Fruit fly (Drosophila melanogaster) whole organism, embryonic: ENCODE measurements around the gene Tpr2.

Experiments
- Bdp1 ChIP-seq: fragments of 200-800 bp; sonication (Bioruptor generic); optimal IDR thresholded peaks from 3 replicates; lab custom pipeline; 2016; ENCODE audit warnings: missing biosample characterization, missing genetic modification characterization
- C15 ChIP-seq: fragments of 200-800 bp; sonication (Bioruptor generic); IDR thresholded peaks from 3 replicates; pipeline ENCODE4 v1.3.6; 2022; ENCODE audit warnings: missing biosample characterization, missing genetic modification characterization
- CG10366 ChIP-seq: fragments of 200-800 bp; sonication (Bioruptor generic); IDR thresholded peaks from 2 replicates; pipeline ENCODE4 v1.3.6; 2022; ENCODE audit warnings: missing biosample characterization, missing genetic modification characterization
- CG10959 ChIP-seq: fragments of 200-800 bp; sonication (Bioruptor generic); IDR thresholded peaks from 2 replicates; pipeline ENCODE4 v1.3.6; 2022; ENCODE audit warnings: missing biosample characterization, missing genetic modification characterization
- CG12744 ChIP-seq: fragments of 200-800 bp; sonication (Bioruptor generic); optimal IDR thresholded peaks from 2 replicates; lab custom pipeline; 2016; ENCODE audit warnings: missing biosample characterization, missing genetic modification characterization
- CG18011 ChIP-seq: fragments of 200-800 bp; sonication (Bioruptor generic); optimal IDR thresholded peaks from 2 replicates; lab custom pipeline; 2017; ENCODE audit warnings: missing biosample characterization, missing genetic modification characterization, mild to moderate bottlenecking, moderate library complexity, missing genotype
- CG30020 ChIP-seq: fragments of 200-800 bp; optimal IDR thresholded peaks from 2 replicates; lab custom pipeline; 2019; ENCODE audit warnings: missing biosample characterization, mild to moderate bottlenecking, missing genetic modification characterization, moderate library complexity
- CG32532 ChIP-seq: fragments of 200-800 bp; sonication (Bioruptor generic); IDR thresholded peaks from 2 replicates; pipeline ENCODE4 v1.3.6; 2022; ENCODE audit warnings: missing biosample characterization, missing genetic modification characterization
- CG3281 ChIP-seq: fragments of 200-800 bp; sonication (Bioruptor generic); optimal IDR thresholded peaks from 3 replicates; lab custom pipeline; 2017; ENCODE audit warnings: missing biosample characterization, mild to moderate bottlenecking, missing genetic modification characterization
- CG3726 ChIP-seq: fragments of 200-800 bp; sonication (Bioruptor generic); IDR thresholded peaks from 3 replicates; pipeline ENCODE4, ENCODE4 v1.3.6; 2022; ENCODE audit warnings: missing biosample characterization, missing genetic modification characterization
- CG3838 ChIP-seq: fragments of 200-800 bp; sonication (Bioruptor generic); optimal IDR thresholded peaks from 3 replicates; lab custom pipeline; 2016; ENCODE audit warnings: missing biosample characterization, missing genetic modification characterization
- CG4328 ChIP-seq: fragments of 200-800 bp; sonication (Bioruptor generic); optimal IDR thresholded peaks from 3 replicates; lab custom pipeline; 2017; ENCODE audit warnings: missing biosample characterization, missing genetic modification reagents, missing genetic modification characterization
- CG4424 ChIP-seq: fragments of 200-800 bp; sonication (Bioruptor generic); optimal IDR thresholded peaks from 3 replicates; lab custom pipeline; 2016; ENCODE audit warnings: missing biosample characterization, missing genetic modification characterization
- CG4854 ChIP-seq: fragments of 200-800 bp; sonication (Bioruptor generic); optimal IDR thresholded peaks from 2 replicates; lab custom pipeline; 2016; ENCODE audit warnings: missing biosample characterization, missing genetic modification characterization, inconsistent platforms
- CG8924 ChIP-seq: fragments of 200-800 bp; optimal IDR thresholded peaks from 3 replicates; lab custom pipeline; 2019; ENCODE audit warnings: missing biosample characterization, mild to moderate bottlenecking, missing genetic modification characterization, moderate library complexity
- CG9876 ChIP-seq: fragments of 200-800 bp; sonication (Bioruptor generic); optimal IDR thresholded peaks from 2 replicates; lab custom pipeline; 2016; ENCODE audit warnings: missing biosample characterization, missing genetic modification characterization
- CHES-1-like ChIP-seq: fragments of 200-800 bp; sonication (Bioruptor generic); optimal IDR thresholded peaks from 2 replicates; lab custom pipeline; 2016; ENCODE audit warnings: missing biosample characterization, missing genetic modification characterization
- CoRest ChIP-seq: fragments of 200-800 bp; sonication (Bioruptor generic); optimal IDR thresholded peaks from 3 replicates; lab custom pipeline; 2018; ENCODE audit warnings: missing biosample characterization, mild to moderate bottlenecking, missing genetic modification characterization, moderate library complexity
- Dll ChIP-seq: fragments of 200-800 bp; sonication (Bioruptor generic); IDR thresholded peaks from 4 replicates; pipeline ENCODE4 v1.3.6; 2022; ENCODE audit warnings: missing biosample characterization, missing genetic modification characterization; ENCODE audit not compliant: partially characterized antibody
- H15 ChIP-seq: fragments of 200-800 bp; sonication (Bioruptor generic); IDR thresholded peaks from 3 replicates; pipeline ENCODE4 v1.3.6; 2022; ENCODE audit warnings: missing biosample characterization, missing genetic modification characterization
- H2.0 ChIP-seq: fragments of 200-800 bp; sonication (Bioruptor generic); IDR thresholded peaks from 2 replicates; pipeline ENCODE4 v1.3.6; 2022; ENCODE audit warnings: missing biosample characterization, missing genetic modification characterization
- Hmx ChIP-seq: fragments of 200-800 bp; sonication (Bioruptor generic); optimal IDR thresholded peaks from 2 replicates; lab custom pipeline; 2016; ENCODE audit warnings: missing biosample characterization, missing genetic modification characterization
- Kr ChIP-seq: fragments of 200-800 bp; sonication (Bioruptor generic); optimal IDR thresholded peaks from 2 replicates; lab custom pipeline; 2017; ENCODE audit warnings: missing biosample characterization, mild to moderate bottlenecking, missing genetic modification characterization
- Myb ChIP-seq: fragments of 200-800 bp; sonication (Bioruptor generic); optimal IDR thresholded peaks from 2 replicates; lab custom pipeline; 2016; ENCODE audit warnings: missing biosample characterization, missing genetic modification characterization
- NC2α ChIP-seq: fragments of 200-800 bp; sonication (Bioruptor generic); optimal IDR thresholded peaks from 2 replicates; lab custom pipeline; 2016; ENCODE audit warnings: missing biosample characterization, missing genetic modification characterization
- Oli ChIP-seq: fragments of 200-800 bp; sonication (Bioruptor generic); optimal IDR thresholded peaks from 2 replicates; lab custom pipeline; 2018; ENCODE audit warnings: missing biosample characterization, mild to moderate bottlenecking, missing genetic modification characterization, moderate library complexity
- Opbp ChIP-seq: fragments of 200-800 bp; sonication (Bioruptor generic); IDR thresholded peaks from 3 replicates; pipeline ENCODE4 v1.3.6; 2022; ENCODE audit warnings: missing biosample characterization, missing genetic modification characterization; ENCODE audit not compliant: partially characterized antibody
- Optix ChIP-seq: fragments of 200-800 bp; sonication (Bioruptor generic); IDR thresholded peaks from 3 replicates; pipeline ENCODE4 v1.3.6; 2022; ENCODE audit warnings: missing biosample characterization, missing genetic modification characterization
- Sox102F ChIP-seq: fragments of 200-800 bp; sonication (Bioruptor generic); optimal IDR thresholded peaks from 2 replicates; lab custom pipeline; 2018; ENCODE audit warnings: missing biosample characterization, mild to moderate bottlenecking, missing genetic modification characterization, moderate library complexity
- bbx ChIP-seq: fragments of 200-800 bp; sonication (Bioruptor generic); IDR thresholded peaks from 2 replicates; pipeline ENCODE4 v1.3.6; 2022; ENCODE audit warnings: missing biosample characterization, missing genetic modification characterization; ENCODE audit not compliant: partially characterized antibody
- bsh ChIP-seq, 2 experiments: fragments of 200-800 bp; sonication (Bioruptor generic); optimal IDR thresholded peaks; 2 replicates each; lab custom pipeline; 2017 to 2018; ENCODE audit warnings: mild to moderate bottlenecking in 2 of 2, missing biosample characterization in 2 of 2, missing genetic modification characterization in 2 of 2, moderate library complexity in 1 of 2
- cg ChIP-seq: fragments of 200-800 bp; sonication (Bioruptor generic); optimal IDR thresholded peaks from 3 replicates; lab custom pipeline; 2019; ENCODE audit warnings: missing biosample characterization, mild to moderate bottlenecking, missing genetic modification characterization, moderate library complexity
- dysf ChIP-seq: fragments of 200-800 bp; sonication (Bioruptor generic); IDR thresholded peaks from 3 replicates; pipeline ENCODE4 v1.3.6; 2022; ENCODE audit warnings: missing biosample characterization, missing genetic modification characterization
- en ChIP-seq: fragments of 200-800 bp; sonication (Bioruptor generic); optimal IDR thresholded peaks from 2 replicates; lab custom pipeline; 2016; ENCODE audit warnings: missing biosample characterization, missing genetic modification characterization
- gce ChIP-seq: fragments of 200-800 bp; sonication (Bioruptor generic); IDR thresholded peaks from 3 replicates; pipeline ENCODE4 v1.3.6; 2022; ENCODE audit warnings: missing biosample characterization, missing genetic modification characterization
- hth ChIP-seq: fragments of >200 bp; optimal IDR thresholded peaks from 2 replicates; lab custom pipeline; 2017; ENCODE audit warnings: inconsistent platforms
- ind ChIP-seq: fragments of 200-800 bp; sonication (Bioruptor generic); optimal IDR thresholded peaks from 3 replicates; lab custom pipeline; 2016; ENCODE audit warnings: missing biosample characterization, missing genetic modification characterization
- lbe ChIP-seq: fragments of 200-800 bp; sonication (Bioruptor generic); optimal IDR thresholded peaks from 2 replicates; lab custom pipeline; 2016; ENCODE audit warnings: missing biosample characterization, mild to moderate bottlenecking, missing genetic modification characterization
- nom ChIP-seq: fragments of 200-800 bp; sonication (Bioruptor generic); optimal IDR thresholded peaks from 2 replicates; lab custom pipeline; 2017; ENCODE audit warnings: missing biosample characterization, missing genetic modification characterization, mild to moderate bottlenecking, moderate library complexity, missing genetic modification reagents
- onecut ChIP-seq: fragments of 200-800 bp; sonication (Bioruptor generic); IDR thresholded peaks from 2 replicates; pipeline ENCODE4 v1.3.6; 2022; ENCODE audit warnings: missing biosample characterization, missing genetic modification characterization
- pan ChIP-seq, 4 experiments: fragments of >200 bp in 3 of 4; fragments of 200-800 bp in 1 of 4; sonication (Bioruptor generic) in 1 of 4; optimal IDR thresholded peaks in 3 of 4; IDR thresholded peaks in 1 of 4; 2 replicates each; pipeline versions ENCODE4 v1.3.6 to Lab custom; 2017 to 2022; ENCODE audit warnings: missing biosample characterization in 2 of 4, missing genetic modification characterization in 2 of 4, mixed read lengths in 1 of 4
- pho ChIP-seq: fragments of 200-800 bp; sonication (Bioruptor generic); optimal IDR thresholded peaks from 2 replicates; lab custom pipeline; 2016; ENCODE audit warnings: missing biosample characterization, missing genetic modification characterization
- prd ChIP-seq, 3 experiments: fragments of >200 bp in 2 of 3; fragments of 200-800 bp in 1 of 3; sonication (Bioruptor generic) in 1 of 3; optimal IDR thresholded peaks in 2 of 3; IDR thresholded peaks in 1 of 3; 2 replicates in 2 of 3; 3 replicates in 1 of 3; pipeline versions ENCODE4 v1.3.6 to Lab custom; 2017 to 2022; ENCODE audit warnings: missing biosample characterization in 1 of 3, missing genetic modification characterization in 1 of 3
- schlank ChIP-seq: fragments of 200-800 bp; sonication (Bioruptor generic); optimal IDR thresholded peaks from 2 replicates; lab custom pipeline; 2018; ENCODE audit warnings: missing biosample characterization, mild to moderate bottlenecking, missing genetic modification characterization
- tll ChIP-seq, 2 experiments: fragments of 200-800 bp in 1 of 2; fragments of >200 bp in 1 of 2; sonication (Bioruptor generic) in 1 of 2; optimal IDR thresholded peaks; 2 replicates each; lab custom pipeline; 2017 to 2019; ENCODE audit warnings: missing biosample characterization in 2 of 2, missing genetic modification characterization in 2 of 2, mild to moderate bottlenecking in 1 of 2, moderate library complexity in 1 of 2
- toy ChIP-seq: fragments of 200-800 bp; sonication (Bioruptor generic); IDR thresholded peaks from 2 replicates; pipeline ENCODE4 v1.3.6; 2022; ENCODE audit warnings: missing biosample characterization, missing genetic modification characterization
- tup ChIP-seq: fragments of 200-800 bp; sonication (Bioruptor generic); optimal IDR thresholded peaks from 2 replicates; lab custom pipeline; 2016; ENCODE audit warnings: missing biosample characterization, mild to moderate bottlenecking, missing genetic modification characterization, moderate library complexity
- zen ChIP-seq: fragments of 200-800 bp; sonication (Bioruptor generic); optimal IDR thresholded peaks from 3 replicates; lab custom pipeline; 2018; ENCODE audit warnings: missing biosample characterization, mild to moderate bottlenecking, missing genetic modification characterization, moderate library complexity
- zen2 ChIP-seq: fragments of 200-800 bp; sonication (Bioruptor generic); IDR thresholded peaks from 3 replicates; pipeline ENCODE4 v1.3.6; 2022; ENCODE audit warnings: missing biosample characterization, missing genetic modification characterization; ENCODE audit not compliant: partially characterized antibody

Tpr2 gene

dm6 chr2L:16545772-16546171, 54.4 kb downstream of the Tpr2 start (continued):
- TF ChIP-seq cg (GFP tag; lab: Kevin White, UChicago), result no peak
- peak; percentile 55 for TF ChIP-seq lbe (GFP tag; lab: Kevin White, UChicago)
- TF ChIP-seq schlank (tag; lab: Kevin White, UChicago), result peak; percentile 43
- TF ChIP-seq Myb, result peak; percentile 22
- TF ChIP-seq CG10366, result no peak; the same call in 1 of the 2 replicates
- peak; percentile 77 for TF ChIP-seq CG8924 (tag; lab: Kevin White, UChicago)
- no peak for TF ChIP-seq CG9876 (GFP tag; lab: Kevin White, UChicago)
- TF ChIP-seq gce, result 0 out of 3 replicates have a peak, but pooled peaks have one; percentile 62
- no peak for TF ChIP-seq Opbp (GFP tag; lab: Robert Waterston, UW)
- TF ChIP-seq zen (tag; lab: Kevin White, UChicago), result no peak
- peak; percentile 65; the same call in 1 of the 2 replicates for TF ChIP-seq CG32532 (GFP tag; lab: Robert Waterston, UW)
- no peak for TF ChIP-seq Kr (GFP tag; lab: Kevin White, UChicago)
- peak; percentile 69 for TF ChIP-seq Oli
- peak; percentile 13 for TF ChIP-seq Bdp1 (GFP tag; lab: Kevin White, UChicago)
- peak; percentile 14; the same call in 1 of the 2 replicates for TF ChIP-seq H2.0 (GFP tag; lab: Robert Waterston, UW)
- no peak for TF ChIP-seq toy (GFP tag; lab: Robert Waterston, UW)
- TF ChIP-seq pho (GFP tag; lab: Kevin White, UChicago), result peak; percentile 34
- no peak for TF ChIP-seq tup
- no peak for TF ChIP-seq en (GFP tag; lab: Kevin White, UChicago)
- peak; percentile 35 for TF ChIP-seq CG4424 (GFP tag; lab: Kevin White, UChicago)
- peak; percentile 12 for TF ChIP-seq CG12744 (GFP tag; lab: Kevin White, UChicago)
- TF ChIP-seq CG18011 (GFP tag; lab: Kevin White, UChicago), result peak; percentile 25
- TF ChIP-seq C15, result no peak
- peak; percentile 67 for TF ChIP-seq onecut (GFP tag; lab: Robert Waterston, UW)
- TF ChIP-seq dysf, result peak; percentile 68
- TF ChIP-seq CG30020 (tag; lab: Kevin White, UChicago), result no peak
- peak; percentile 78 for TF ChIP-seq Sox102F
- no peak for TF ChIP-seq CG10959 (GFP tag; lab: Robert Waterston, UW)
- no peak for TF ChIP-seq hth (lab: Kevin White, UChicago)
- no peak for TF ChIP-seq CG3838
- no peak for TF ChIP-seq tll (GFP tag; optimal IDR thresholded peaks at IDR 0.05; lab: Kevin White, UChicago)
- no peak for TF ChIP-seq Dll (GFP tag; lab: Robert Waterston, UW)
- TF ChIP-seq CHES-1-like, result peak; percentile 40
- TF ChIP-seq bsh (GFP tag; optimal IDR thresholded peaks at IDR 0.05; lab: Kevin White, UChicago), result peak; percentile 67 to 82
- TF ChIP-seq ind (GFP tag; lab: Kevin White, UChicago), result peak; percentile 51
- no peak for TF ChIP-seq pan (optimal IDR thresholded peaks at IDR 0.05; lab: Kevin White, UChicago)
- TF ChIP-seq pan (GFP tag; optimal IDR thresholded peaks at IDR 0.05 in 1 of 2, IDR thresholded peaks at IDR 0.05 in 1 of 2), result peak in 1 of 2 experiments; percentile 80
- peak; percentile 67 for TF ChIP-seq CoRest (tag; lab: Kevin White, UChicago)
- no peak for TF ChIP-seq NC2α (GFP tag; lab: Kevin White, UChicago)
- TF ChIP-seq Hmx (GFP tag; lab: Kevin White, UChicago), result peak; percentile 7
- peak; percentile 11 for TF ChIP-seq nom (GFP tag; lab: Kevin White, UChicago)
- peak; percentile 75 for TF ChIP-seq CG3281
- TF ChIP-seq Optix (GFP tag; lab: Robert Waterston, UW), result 0 out of 3 replicates have a peak, but pooled peaks have one; percentile 24
- TF ChIP-seq CG4328 (GFP tag; lab: Kevin White, UChicago), result peak; percentile 16
- TF ChIP-seq H15 (GFP tag; lab: Robert Waterston, UW), result no peak
- no peak for TF ChIP-seq bbx (GFP tag; lab: Robert Waterston, UW)
- TF ChIP-seq zen2 (GFP tag; lab: Robert Waterston, UW), result no peak
- no peak for TF ChIP-seq CG3726 (GFP tag; lab: Robert Waterston, UW)
- TF ChIP-seq CG4854 (GFP tag; lab: Kevin White, UChicago), result peak; percentile 58
- no peak for TF ChIP-seq prd (optimal IDR thresholded peaks at IDR 0.05; lab: Kevin White, UChicago)
- peak; percentile 31; the same call in 2 of the 3 replicates for TF ChIP-seq prd (GFP tag; IDR thresholded peaks at IDR 0.05; lab: Robert Waterston, UW)
